Worm (Caenorhabditis elegans) whole organism, young adult: ENCODE measurements around the gene mlc-1.
"Not testable (repeated sequence)": the region's sequence is repeated elsewhere in the genome, so short reads cannot be mapped to it uniquely, and the experiment has no call there.

Experiments used
- F23B12.7 ChIP-seq: sonication (generic microtip); optimal IDR thresholded peaks from 2 replicates; lab custom pipeline; 2017; ENCODE audit warnings: missing genetic modification characterization, mild to moderate bottlenecking, missing compliant biosample characterization, antibody characterized with exemption, moderate library complexity; ENCODE audit not compliant: insufficient read depth
- ama-1 ChIP-seq, 3 experiments: fragments of 150-350 bp in 1 of 3; sonication (generic microtip) in 2 of 3; optimal IDR thresholded peaks; 2 replicates each; lab custom pipeline; 2014 to 2018; ENCODE audit warnings: missing biosample characterization in 2 of 3, missing genetic modification characterization in 2 of 3, missing genetic modification reagents in 2 of 3
- attf-3 ChIP-seq: fragments of 200-800 bp; sonication (Bioruptor generic); conservative IDR thresholded peaks from 2 replicates; pipeline ENCODE4 v1.3.6; 2022; ENCODE audit warnings: missing genetic modification reagents, missing genetic modification characterization, missing compliant biosample characterization
- bed-1 ChIP-seq: fragments of 200-800 bp; sonication (Bioruptor generic); IDR thresholded peaks from 2 replicates; pipeline ENCODE4 v1.3.6; 2022; ENCODE audit warnings: missing genetic modification reagents, missing genetic modification characterization, missing compliant biosample characterization
- cebp-2 ChIP-seq: fragments of 200-800 bp; sonication (Bioruptor generic); IDR thresholded peaks from 2 replicates; pipeline ENCODE4 v1.3.6; 2022; ENCODE audit warnings: missing genetic modification characterization, missing compliant biosample characterization
- ceh-58 ChIP-seq: fragments of 200-800 bp; sonication (Bioruptor generic); IDR thresholded peaks from 2 replicates; pipeline ENCODE4 v1.3.6; 2022; ENCODE audit warnings: missing genetic modification characterization, missing compliant biosample characterization
- dox-1 ChIP-seq: fragments of 200-800 bp; sonication (Bioruptor generic); IDR thresholded peaks from 2 replicates; pipeline ENCODE4 v1.3.6; 2022; ENCODE audit warnings: missing genetic modification reagents, missing genetic modification characterization, missing compliant biosample characterization
- pha-4 ChIP-seq: fragments of 150-350 bp; sonication (generic microtip); optimal IDR thresholded peaks from 2 replicates; lab custom pipeline; 2014; ENCODE audit warnings: missing biosample characterization, missing genetic modification reagents, missing genetic modification characterization
- unc-62 ChIP-seq: fragments of 150-350 bp; optimal IDR thresholded peaks from 2 replicates; lab custom pipeline; 2014; ENCODE audit warnings: missing biosample characterization, missing genetic modification reagents, missing genetic modification characterization
- zfh-2 ChIP-seq: fragments of 200-800 bp; sonication (Bioruptor generic); conservative IDR thresholded peaks from 2 replicates; pipeline ENCODE4 v1.3.6; 2022; ENCODE audit warnings: missing genetic modification reagents, missing genetic modification characterization, missing compliant biosample characterization

- TF ChIP-seq cebp-2 (GFP tag; lab: Robert Waterston, UW) = peak; percentile 99
- TF ChIP-seq attf-3; zfh-2 (GFP tag; lab: Robert Waterston, UW); pha-4 (tag; lab: Kevin White, UChicago); ama-1 (optimal IDR thresholded peaks at IDR 0.05; lab: Kevin White, UChicago); ama-1 (GFP tag; optimal IDR thresholded peaks at IDR 0.05; lab: Kevin White, UChicago); dox-1; F23B12.7 (tag; lab: Kevin White, UChicago); unc-62 (GFP tag; lab: Kevin White, UChicago); bed-1 (GFP tag; lab: Robert Waterston, UW): not testable (repeated sequence)
- peak; percentile 92; the same call in 1 of the 2 replicates for TF ChIP-seq ceh-58 (GFP tag; lab: Robert Waterston, UW)
Observed at ce11 chrX:17442539-17442938, 16.5 kb upstream of the mlc-1 start.
